Worm (Caenorhabditis elegans) whole organism, L1 larva: ENCODE measurements around the gene pqn-39.

Experiments used
- C34B4.2 ChIP-seq: sonication (generic microtip); optimal IDR thresholded peaks from 2 replicates; lab custom pipeline; 2017; ENCODE audit warnings: mild to moderate bottlenecking, missing genetic modification characterization, missing compliant biosample characterization
- F16B12.6 ChIP-seq: fragments of 150-350 bp; optimal IDR thresholded peaks from 2 replicates; lab custom pipeline; 2014; ENCODE audit warnings: missing biosample characterization, missing genetic modification characterization
- aha-1 ChIP-seq: fragments of 150-350 bp; optimal IDR thresholded peaks from 2 replicates; lab custom pipeline; 2014; ENCODE audit warnings: missing biosample characterization, missing genetic modification characterization
- alr-1 ChIP-seq: fragments of 200-800 bp; sonication (Bioruptor generic); optimal IDR thresholded peaks from 2 replicates; lab custom pipeline; 2018; ENCODE audit warnings: borderline replicate concordance, mild to moderate bottlenecking, missing genetic modification characterization, missing compliant biosample characterization
- ama-1 ChIP-seq: fragments of 150-350 bp; optimal IDR thresholded peaks from 2 replicates; lab custom pipeline; 2014
- ceh-63 ChIP-seq: fragments of 200-800 bp; sonication (Bioruptor generic); optimal IDR thresholded peaks from 2 replicates; lab custom pipeline; 2018; ENCODE audit warnings: mild to moderate bottlenecking, missing genetic modification characterization, missing compliant biosample characterization
- ceh-8 ChIP-seq: fragments of 200-800 bp; sonication (Bioruptor generic); optimal IDR thresholded peaks from 2 replicates; lab custom pipeline; 2018; ENCODE audit warnings: mild to moderate bottlenecking, missing genetic modification characterization, moderate library complexity, missing compliant biosample characterization
- ceh-82 ChIP-seq, 3 experiments: fragments of 150-350 bp in 1 of 3; sonication (generic microtip) in 2 of 3; optimal IDR thresholded peaks; 2 replicates each; lab custom pipeline; 2014 to 2017; ENCODE audit warnings: missing biosample characterization in 3 of 3, missing genetic modification characterization in 3 of 3
- ceh-88 ChIP-seq: fragments of 200-800 bp; sonication (Bioruptor generic); IDR thresholded peaks from 2 replicates; pipeline ENCODE4 v1.3.6; 2022; ENCODE audit warnings: missing genetic modification characterization, missing compliant biosample characterization
- ceh-90 ChIP-seq: sonication (generic microtip); optimal IDR thresholded peaks from 2 replicates; lab custom pipeline; 2016; ENCODE audit warnings: missing genetic modification characterization, missing compliant biosample characterization
- ces-1 ChIP-seq: fragments of 150-350 bp; optimal IDR thresholded peaks from 2 replicates; lab custom pipeline; 2014; ENCODE audit warnings: missing biosample characterization, missing genetic modification reagents, missing genetic modification characterization
- dpl-1 ChIP-seq, 3 experiments: fragments of 150-350 bp in 2 of 3; sonication (generic microtip) in 1 of 3; optimal IDR thresholded peaks; 2 replicates each; lab custom pipeline; 2014 to 2017; ENCODE audit warnings: missing biosample characterization in 3 of 3, missing genetic modification characterization in 3 of 3, missing genetic modification reagents in 3 of 3
- efl-1 ChIP-seq, 4 experiments: fragments of 150-350 bp; optimal IDR thresholded peaks in 3 of 4; peaks in 1 of 4; 1 replicate in 1 of 4; 2 replicates in 3 of 4; lab custom pipeline; 2014; ENCODE audit warnings: missing biosample characterization in 2 of 4, missing genetic modification characterization in 2 of 4, missing genetic modification reagents in 2 of 4
- efl-3 ChIP-seq: fragments of 200-800 bp; sonication (Bioruptor generic); optimal IDR thresholded peaks from 2 replicates; lab custom pipeline; 2018; ENCODE audit warnings: mild to moderate bottlenecking, missing genetic modification characterization, missing compliant biosample characterization
- egl-13 ChIP-seq: sonication (generic microtip); optimal IDR thresholded peaks from 2 replicates; lab custom pipeline; 2016; ENCODE audit warnings: missing genotype, missing genetic modification reagents, missing genetic modification characterization, missing compliant biosample characterization
- egl-27 ChIP-seq, 2 experiments: fragments of 150-350 bp in 1 of 2; sonication (generic microtip); optimal IDR thresholded peaks; 3 replicates each; lab custom pipeline; 2017 to 2018; ENCODE audit warnings: missing biosample characterization in 2 of 2, missing genetic modification characterization in 2 of 2, missing genetic modification reagents in 2 of 2
- elt-2 ChIP-seq: sonication (generic microtip); optimal IDR thresholded peaks from 2 replicates; lab custom pipeline; 2016; ENCODE audit warnings: missing genetic modification characterization, mild to moderate bottlenecking, inconsistent platforms, missing compliant biosample characterization, missing genetic modification reagents
- elt-3 ChIP-seq, 6 experiments: fragments of 150-350 bp in 1 of 6; sonication (generic microtip); optimal IDR thresholded peaks; 2 replicates each; lab custom pipeline; 2017 to 2018; ENCODE audit warnings: missing biosample characterization in 6 of 6, missing genetic modification characterization in 6 of 6, inconsistent platforms in 1 of 6
- fkh-10 ChIP-seq: sonication (generic microtip); optimal IDR thresholded peaks from 2 replicates; lab custom pipeline; 2017; ENCODE audit warnings: missing biosample characterization, missing genetic modification reagents, missing genetic modification characterization
- fkh-8 ChIP-seq: sonication (generic microtip); optimal IDR thresholded peaks from 2 replicates; lab custom pipeline; 2016; ENCODE audit warnings: mild to moderate bottlenecking, missing genetic modification characterization, missing compliant biosample characterization
- grh-1 ChIP-seq: fragments of 200-800 bp; sonication (Bioruptor generic); IDR thresholded peaks from 2 replicates; pipeline ENCODE4 v1.3.6; 2022; ENCODE audit warnings: missing genetic modification reagents, missing genetic modification characterization, missing compliant biosample characterization
- hlh-4 ChIP-seq: sonication (generic microtip); optimal IDR thresholded peaks from 2 replicates; lab custom pipeline; 2016; ENCODE audit warnings: mild to moderate bottlenecking, missing genetic modification characterization, missing compliant biosample characterization
- hpl-2 ChIP-seq: fragments of 150-350 bp; optimal IDR thresholded peaks from 2 replicates; lab custom pipeline; 2014; ENCODE audit warnings: missing biosample characterization, missing genetic modification reagents, missing genetic modification characterization
- isw-1 ChIP-seq: fragments of 200-800 bp; sonication (Bioruptor generic); IDR thresholded peaks from 2 replicates; pipeline ENCODE4 v1.3.6; 2022; ENCODE audit warnings: missing genetic modification characterization, missing compliant biosample characterization
- jun-1 ChIP-seq: fragments of 150-350 bp; optimal IDR thresholded peaks from 2 replicates; lab custom pipeline; 2014; ENCODE audit warnings: missing biosample characterization, missing genetic modification reagents, missing genetic modification characterization
- lin-15B ChIP-seq: fragments of 150-350 bp; sonication (generic microtip); optimal IDR thresholded peaks from 3 replicates; lab custom pipeline; 2014; ENCODE audit warnings: missing biosample characterization, missing genetic modification characterization
- lin-35 ChIP-seq, 2 experiments: fragments of 150-350 bp; optimal IDR thresholded peaks; 2 replicates each; lab custom pipeline; 2014; ENCODE audit warnings: missing biosample characterization in 2 of 2, missing genetic modification characterization in 2 of 2, missing genetic modification reagents in 2 of 2
- lin-39 ChIP-seq: fragments of 150-350 bp; optimal IDR thresholded peaks from 2 replicates; lab custom pipeline; 2014; ENCODE audit warnings: missing biosample characterization, missing genetic modification reagents, missing genetic modification characterization
- lsy-2 ChIP-seq, 2 experiments: fragments of 150-350 bp; optimal IDR thresholded peaks; 2 replicates each; lab custom pipeline; 2014; ENCODE audit warnings: missing biosample characterization in 2 of 2, missing genetic modification characterization in 2 of 2
- mab-9 ChIP-seq: fragments of 200-800 bp; sonication (Bioruptor generic); IDR thresholded peaks from 2 replicates; pipeline ENCODE4 v1.3.6; 2022; ENCODE audit warnings: missing genetic modification reagents, missing genetic modification characterization, missing compliant biosample characterization
- mdl-1 ChIP-seq, 2 experiments: fragments of 150-350 bp; optimal IDR thresholded peaks; 2 replicates each; lab custom pipeline; 2014 to 2017; ENCODE audit warnings: missing biosample characterization in 2 of 2, missing genetic modification characterization in 2 of 2, inconsistent platforms in 1 of 2
- mef-2 ChIP-seq: fragments of 150-350 bp; optimal IDR thresholded peaks from 2 replicates; lab custom pipeline; 2014; ENCODE audit warnings: missing biosample characterization, missing genetic modification characterization
- nhr-11 ChIP-seq: fragments of 150-350 bp; optimal IDR thresholded peaks from 2 replicates; lab custom pipeline; 2014; ENCODE audit warnings: missing biosample characterization, missing genetic modification characterization
- nhr-12 ChIP-seq: sonication (generic microtip); optimal IDR thresholded peaks from 2 replicates; lab custom pipeline; 2017; ENCODE audit warnings: missing biosample characterization, missing genetic modification characterization
- nhr-19 ChIP-seq: fragments of 200-800 bp; sonication (Bioruptor generic); conservative IDR thresholded peaks from 2 replicates; pipeline ENCODE4 v1.3.6; 2022; ENCODE audit warnings: missing genetic modification characterization, missing compliant biosample characterization
- nhr-20 ChIP-seq: sonication (generic microtip); optimal IDR thresholded peaks from 2 replicates; lab custom pipeline; 2016; ENCODE audit warnings: mild to moderate bottlenecking, missing genetic modification characterization, missing compliant biosample characterization
- nhr-237 ChIP-seq: fragments of 150-350 bp; optimal IDR thresholded peaks from 2 replicates; lab custom pipeline; 2014; ENCODE audit warnings: missing biosample characterization, missing genetic modification characterization
- nhr-71 ChIP-seq: sonication (generic microtip); optimal IDR thresholded peaks from 2 replicates; lab custom pipeline; 2016; ENCODE audit warnings: mild to moderate bottlenecking, missing genetic modification characterization, moderate library complexity, missing compliant biosample characterization
- nhr-85 ChIP-seq: sonication (generic microtip); peaks from one replicate; lab custom pipeline; 2016; ENCODE audit warnings: missing genetic modification characterization, inconsistent platforms, missing compliant biosample characterization
- nhr-90 ChIP-seq: sonication (generic microtip); optimal IDR thresholded peaks from 2 replicates; lab custom pipeline; 2016; ENCODE audit warnings: mild to moderate bottlenecking, missing genetic modification characterization, missing compliant biosample characterization; ENCODE audit not compliant: poor library complexity
- pag-3 ChIP-seq: sonication (generic microtip); optimal IDR thresholded peaks from 2 replicates; lab custom pipeline; 2017; ENCODE audit warnings: missing genetic modification characterization, mild to moderate bottlenecking, missing compliant biosample characterization, antibody characterized with exemption, borderline replicate concordance; ENCODE audit not compliant: insufficient read depth
- pax-3 ChIP-seq: fragments of 200-800 bp; sonication (Bioruptor generic); optimal IDR thresholded peaks from 2 replicates; lab custom pipeline; 2018; ENCODE audit warnings: mild to moderate bottlenecking, missing genetic modification characterization, moderate library complexity, missing compliant biosample characterization
- snpc-4 ChIP-seq: fragments of 150-350 bp; optimal IDR thresholded peaks from 2 replicates; lab custom pipeline; 2014; ENCODE audit warnings: missing biosample characterization, missing genetic modification characterization
- snu-23 ChIP-seq: sonication (generic microtip); optimal IDR thresholded peaks from 2 replicates; lab custom pipeline; 2016; ENCODE audit warnings: missing genetic modification characterization, missing compliant biosample characterization
- sptf-1 ChIP-seq: fragments of 150-350 bp; optimal IDR thresholded peaks from 2 replicates; lab custom pipeline; 2014; ENCODE audit warnings: missing biosample characterization, missing genetic modification characterization
- sup-37 ChIP-seq: fragments of 200-800 bp; sonication (Bioruptor generic); optimal IDR thresholded peaks from 2 replicates; lab custom pipeline; 2018; ENCODE audit warnings: mild to moderate bottlenecking, missing genetic modification characterization, missing compliant biosample characterization
- swsn-7 ChIP-seq: sonication (generic microtip); optimal IDR thresholded peaks from 2 replicates; lab custom pipeline; 2016; ENCODE audit warnings: missing genetic modification characterization, missing compliant biosample characterization
- tlp-1 ChIP-seq: fragments of 150-350 bp; optimal IDR thresholded peaks from 2 replicates; lab custom pipeline; 2014; ENCODE audit warnings: missing biosample characterization, missing genetic modification characterization
- unc-130 ChIP-seq: fragments of 150-350 bp; optimal IDR thresholded peaks from 2 replicates; lab custom pipeline; 2017; ENCODE audit warnings: missing biosample characterization, missing genetic modification characterization, inconsistent platforms
- unc-62 ChIP-seq: fragments of 150-350 bp; optimal IDR thresholded peaks from 2 replicates; lab custom pipeline; 2014; ENCODE audit warnings: missing biosample characterization, missing genetic modification reagents, missing genetic modification characterization
- unc-86 ChIP-seq: sonication (generic microtip); optimal IDR thresholded peaks from 2 replicates; lab custom pipeline; 2016; ENCODE audit warnings: missing genetic modification characterization, missing compliant biosample characterization
- ztf-11 ChIP-seq, 2 experiments: sonication (generic microtip); optimal IDR thresholded peaks; 2 replicates each; lab custom pipeline; 2016 to 2017; ENCODE audit warnings: missing genetic modification characterization in 2 of 2, missing biosample characterization in 1 of 2, missing compliant biosample characterization in 1 of 2
- ztf-4 ChIP-seq: fragments of 150-350 bp; optimal IDR thresholded peaks from 2 replicates; lab custom pipeline; 2014; ENCODE audit warnings: missing biosample characterization, missing genetic modification characterization

pqn-39 gene

ce11 chrX:13973769-13974168 is 5.3 kb upstream of the pqn-39 start:
- no peak for TF ChIP-seq snpc-4 (tag; lab: Kevin White, UChicago)
- TF ChIP-seq ceh-8 (GFP tag; lab: Kevin White, UChicago), result no peak
- no peak for TF ChIP-seq sptf-1
- peak; percentile 58 for TF ChIP-seq swsn-7 (tag; lab: Kevin White, UChicago)
- TF ChIP-seq egl-27 (tag; optimal IDR thresholded peaks at IDR 0.05; lab: Kevin White, UChicago), result no peak
- no peak for TF ChIP-seq ceh-63 (GFP tag; lab: Kevin White, UChicago)
- no peak for TF ChIP-seq ztf-11 (tag; optimal IDR thresholded peaks at IDR 0.05; lab: Kevin White, UChicago)
- TF ChIP-seq dpl-1 (GFP tag; optimal IDR thresholded peaks at IDR 0.05; lab: Kevin White, UChicago), result peak in 1 of 3 experiments; percentile 4
- TF ChIP-seq F16B12.6, result no peak
- TF ChIP-seq efl-3 (GFP tag; lab: Kevin White, UChicago), result no peak
- peak; percentile 11 for TF ChIP-seq lin-39 (tag; lab: Kevin White, UChicago)
- no peak for TF ChIP-seq ceh-90 (tag; lab: Kevin White, UChicago)
- no peak for TF ChIP-seq nhr-237
- no peak for TF ChIP-seq elt-2 (tag; lab: Kevin White, UChicago)
- no peak for TF ChIP-seq unc-62 (GFP tag; lab: Kevin White, UChicago)
- TF ChIP-seq fkh-10 (GFP tag; lab: Kevin White, UChicago), result peak; percentile 27
- TF ChIP-seq nhr-90 (tag; lab: Kevin White, UChicago), result no peak
- TF ChIP-seq elt-3 (tag; optimal IDR thresholded peaks at IDR 0.05; lab: Kevin White, UChicago), result no peak
- peak in 1 of 2 experiments; percentile 42 for TF ChIP-seq lin-35 (GFP tag; optimal IDR thresholded peaks at IDR 0.05; lab: Kevin White, UChicago)
- no peak for TF ChIP-seq aha-1 (tag; lab: Kevin White, UChicago)
- no peak for TF ChIP-seq ceh-88 (GFP tag; lab: Robert Waterston, UW)
- TF ChIP-seq grh-1 (GFP tag; lab: Robert Waterston, UW), result no peak
- TF ChIP-seq ztf-4, result no peak
- TF ChIP-seq lsy-2 (tag; optimal IDR thresholded peaks at IDR 0.05; lab: Kevin White, UChicago), result peak; percentile 38 to 55
- no peak for TF ChIP-seq ama-1 (lab: Kevin White, UChicago)
- peak; percentile 83 for TF ChIP-seq nhr-19
- no peak for TF ChIP-seq nhr-12 (tag; lab: Kevin White, UChicago)
- peak; percentile 63 for TF ChIP-seq snu-23
- TF ChIP-seq nhr-20 (tag; lab: Kevin White, UChicago), result peak; percentile 63
- peak; percentile 18 for TF ChIP-seq egl-13 (tag; lab: Kevin White, UChicago)
- TF ChIP-seq mef-2 (tag; lab: Kevin White, UChicago), result no peak
- no peak for TF ChIP-seq pax-3
- TF ChIP-seq nhr-11 (tag; lab: Kevin White, UChicago), result no peak
- no peak for TF ChIP-seq ces-1 (GFP tag; lab: Kevin White, UChicago)
- TF ChIP-seq nhr-71 (tag; lab: Kevin White, UChicago), result peak; percentile 80
- no peak for TF ChIP-seq nhr-85
- TF ChIP-seq jun-1 (tag; lab: Kevin White, UChicago), result no peak
- TF ChIP-seq ceh-82 (tag; optimal IDR thresholded peaks at IDR 0.05; lab: Kevin White, UChicago), result peak in 1 of 3 experiments; percentile 61
- TF ChIP-seq mab-9 (GFP tag; lab: Robert Waterston, UW), result no peak
- peak; percentile 51 for TF ChIP-seq unc-130
- TF ChIP-seq fkh-8 (tag; lab: Kevin White, UChicago), result peak; percentile 86
- no peak for TF ChIP-seq efl-1 (optimal IDR thresholded peaks at IDR 0.05; lab: Kevin White, UChicago)
- TF ChIP-seq efl-1 (GFP tag; optimal IDR thresholded peaks at IDR 0.05 in 1 of 2; lab: Kevin White, UChicago), result no peak
- TF ChIP-seq mdl-1 (tag; optimal IDR thresholded peaks at IDR 0.05; lab: Kevin White, UChicago), result peak in 1 of 2 experiments; percentile 8
- TF ChIP-seq C34B4.2, result no peak
- no peak for TF ChIP-seq hpl-2
- TF ChIP-seq unc-86, result peak; percentile 16
- TF ChIP-seq hlh-4 (tag; lab: Kevin White, UChicago), result no peak
- TF ChIP-seq pag-3, result no peak
- TF ChIP-seq sup-37 (GFP tag; lab: Kevin White, UChicago), result no peak
- TF ChIP-seq lin-15B, result no peak
- TF ChIP-seq isw-1 (GFP tag; lab: Robert Waterston, UW), result no peak
- no peak for TF ChIP-seq alr-1 (tag; lab: Kevin White, UChicago)
- TF ChIP-seq tlp-1, result no peak
